Fruit fly (Drosophila melanogaster) whole organism, pupa: ENCODE measurements around the gene vig2.

Experiments
- CG13204 ChIP-seq: fragments of 200-800 bp; sonication (Bioruptor generic); optimal IDR thresholded peaks from 2 replicates; lab custom pipeline; 2018; ENCODE audit warnings: missing biosample characterization, mild to moderate bottlenecking, missing genetic modification characterization, moderate library complexity
- CG14655 ChIP-seq: fragments of 200-800 bp; sonication (Bioruptor generic); optimal IDR thresholded peaks from 3 replicates; lab custom pipeline; 2017; ENCODE audit warnings: mild to moderate bottlenecking, missing biosample characterization, missing genetic modification reagents, missing genetic modification characterization
- CG17806 ChIP-seq: fragments of 200-800 bp; sonication (Bioruptor generic); optimal IDR thresholded peaks from 2 replicates; lab custom pipeline; 2018; ENCODE audit warnings: missing biosample characterization, mild to moderate bottlenecking, missing genetic modification characterization, moderate library complexity
- CG32121 ChIP-seq: fragments of 200-800 bp; sonication (Bioruptor generic); IDR thresholded peaks from 2 replicates; pipeline ENCODE4 v1.3.6; 2022; ENCODE audit warnings: missing biosample characterization, missing genetic modification characterization
- CG9948 ChIP-seq: fragments of 200-800 bp; sonication (Bioruptor generic); optimal IDR thresholded peaks from 2 replicates; lab custom pipeline; 2018; ENCODE audit warnings: missing biosample characterization, mild to moderate bottlenecking, missing genetic modification characterization, moderate library complexity
- D1 ChIP-seq: fragments of 200-800 bp; sonication (Bioruptor generic); optimal IDR thresholded peaks from 2 replicates; lab custom pipeline; 2018; ENCODE audit warnings: missing biosample characterization, mild to moderate bottlenecking, missing genetic modification characterization, moderate library complexity
- EcR ChIP-seq: fragments of 200-800 bp; sonication (Bioruptor generic); optimal IDR thresholded peaks from 3 replicates; lab custom pipeline; 2019; ENCODE audit warnings: missing biosample characterization, missing genetic modification characterization, mild to moderate bottlenecking, moderate library complexity, missing genetic modification reagents
- Pif1A ChIP-seq: fragments of 200-800 bp; sonication (Bioruptor generic); optimal IDR thresholded peaks from 3 replicates; lab custom pipeline; 2016; ENCODE audit warnings: missing biosample characterization, missing genetic modification characterization
- Snoo ChIP-seq: fragments of 200-800 bp; sonication (Bioruptor generic); optimal IDR thresholded peaks from 3 replicates; lab custom pipeline; 2017; ENCODE audit warnings: missing biosample characterization, mild to moderate bottlenecking, missing genetic modification characterization, inconsistent platforms
- fd96Ca ChIP-seq: fragments of 200-800 bp; sonication (Bioruptor generic); IDR thresholded peaks from 3 replicates; pipeline ENCODE4 v1.3.6; 2022; ENCODE audit warnings: missing biosample characterization, missing genetic modification characterization
- gl ChIP-seq: fragments of 200-800 bp; sonication (Bioruptor generic); optimal IDR thresholded peaks from 2 replicates; lab custom pipeline; 2018; ENCODE audit warnings: missing biosample characterization, mild to moderate bottlenecking, missing genetic modification characterization

dm6 chr3R:25082348-25082747 lies 40.8 kb upstream of the vig2 start, which contains the start of gene fd96Ca:
- TF ChIP-seq Pif1A, result no peak
- TF ChIP-seq gl (tag; lab: Kevin White, UChicago), result no peak
- TF ChIP-seq CG9948, result no peak
- TF ChIP-seq CG13204 (GFP tag; lab: Kevin White, UChicago), result peak; percentile 87
- no peak for TF ChIP-seq CG14655 (GFP tag; lab: Kevin White, UChicago)
- no peak for TF ChIP-seq CG32121 (GFP tag; lab: Robert Waterston, UW)
- TF ChIP-seq D1, result no peak
- TF ChIP-seq EcR, result no peak
- no peak for TF ChIP-seq fd96Ca (GFP tag; lab: Robert Waterston, UW)
- no peak for TF ChIP-seq CG17806 (tag; lab: Kevin White, UChicago)
- TF ChIP-seq Snoo (tag; lab: Kevin White, UChicago), result no peak
